Worm (Caenorhabditis elegans): Measurements from ENCODE around the gene unc-83.

- TF ChIP-seq ceh-48 (tag; optimal IDR thresholded peaks at IDR 0.05): no peak
- no peak for TF ChIP-seq F13H6.1 (tag; optimal IDR thresholded peaks at IDR 0.05)
- no peak for TF ChIP-seq tbx-2 (tag; optimal IDR thresholded peaks at IDR 0.05)
- TF ChIP-seq pros-1 (tag; optimal IDR thresholded peaks at IDR 0.05): no peak
- no peak for TF ChIP-seq ama-1 (optimal IDR thresholded peaks at IDR 0.05)
- TF ChIP-seq elt-4 (tag; optimal IDR thresholded peaks at IDR 0.05): no peak
- no peak for TF ChIP-seq nfya-1 (tag; optimal IDR thresholded peaks at IDR 0.05)
- TF ChIP-seq fkh-10 (GFP tag; optimal IDR thresholded peaks at IDR 0.05): no peak
- no peak for TF ChIP-seq nhr-11 (tag; optimal IDR thresholded peaks at IDR 0.05)
- TF ChIP-seq dve-1 (tag; optimal IDR thresholded peaks at IDR 0.05): no peak
- TF ChIP-seq gmeb-2 (tag; optimal IDR thresholded peaks at IDR 0.05): no peak
- TF ChIP-seq ztf-16 (tag; optimal IDR thresholded peaks at IDR 0.05): no peak
- TF ChIP-seq ceh-45 (GFP tag; IDR thresholded peaks at IDR 0.05): no peak
- no peak for TF ChIP-seq sox-4 (tag; optimal IDR thresholded peaks at IDR 0.05)
Observed at ce11 chrV:6511121-6511520, 46.3 kb downstream of the unc-83 start, which contains the start of gene ubh-1.
